Worm (Caenorhabditis elegans): ENCODE results near the gene T22G5.1.

- TF ChIP-seq him-1 (tag; optimal IDR thresholded peaks at IDR 0.05) (no peak), dao-5 (tag; optimal IDR thresholded peaks at IDR 0.05) (no peak), W03F9.2 (tag; optimal IDR thresholded peaks at IDR 0.05) (no peak)
Observed at ce11 chrV:13857132-13857531, 19.5 kb upstream of the T22G5.1 start, which contains the start of gene srx-136.
